Fruit fly (Drosophila melanogaster) whole organism, embryonic: ENCODE results near the gene mirr.
A peak's percentile ranks its signal among the peaks of the same experiment; 100 is the strongest.

Experiments used
- ATbp ChIP-seq: fragments of 200-800 bp; sonication (Bioruptor generic); optimal IDR thresholded peaks from 2 replicates; lab custom pipeline; 2017; ENCODE audit warnings: missing biosample characterization, mild to moderate bottlenecking, missing genetic modification characterization, missing genetic modification reagents
- Aef1 ChIP-seq: fragments of 200-800 bp; sonication (Bioruptor generic); IDR thresholded peaks from 3 replicates; pipeline ENCODE4 v1.3.6; 2022; ENCODE audit warnings: missing biosample characterization, missing genetic modification characterization
- Atf3 ChIP-seq: fragments of 200-800 bp; sonication (Bioruptor generic); optimal IDR thresholded peaks from 3 replicates; lab custom pipeline; 2016; ENCODE audit warnings: missing biosample characterization, missing genetic modification characterization
- Awh ChIP-seq: fragments of 200-800 bp; sonication (Bioruptor generic); IDR thresholded peaks from 2 replicates; pipeline ENCODE4, ENCODE4 v1.3.6; 2022; ENCODE audit warnings: missing biosample characterization, missing genetic modification characterization
- CG10147 ChIP-seq: fragments of 200-800 bp; sonication (Bioruptor generic); optimal IDR thresholded peaks from 2 replicates; lab custom pipeline; 2019; ENCODE audit warnings: missing biosample characterization, mild to moderate bottlenecking, missing genetic modification characterization, moderate library complexity
- CG10654 ChIP-seq: fragments of 200-800 bp; sonication (Bioruptor generic); optimal IDR thresholded peaks from 2 replicates; lab custom pipeline; 2016; ENCODE audit warnings: missing biosample characterization, missing genetic modification characterization
- CG11504 ChIP-seq: fragments of 200-800 bp; sonication (Bioruptor generic); optimal IDR thresholded peaks from 3 replicates; lab custom pipeline; 2019; ENCODE audit warnings: missing biosample characterization, mild to moderate bottlenecking, missing genetic modification characterization, moderate library complexity
- CG11560 ChIP-seq: fragments of 200-800 bp; sonication (Bioruptor generic); IDR thresholded peaks from 3 replicates; pipeline ENCODE4 v1.3.6; 2022; ENCODE audit warnings: missing biosample characterization, missing genetic modification characterization
- CG13894 ChIP-seq: fragments of 200-800 bp; sonication (Bioruptor generic); optimal IDR thresholded peaks from 3 replicates; lab custom pipeline; 2018; ENCODE audit warnings: missing biosample characterization, mild to moderate bottlenecking, missing genetic modification characterization, moderate library complexity
- CG17361 ChIP-seq: fragments of 200-800 bp; sonication (Bioruptor generic); IDR thresholded peaks from 3 replicates; pipeline ENCODE4 v1.3.6; 2022; ENCODE audit warnings: missing biosample characterization, missing genetic modification characterization
- CG17385 ChIP-seq: fragments of 200-800 bp; sonication (Bioruptor generic); optimal IDR thresholded peaks from 3 replicates; lab custom pipeline; 2018; ENCODE audit warnings: missing biosample characterization, mild to moderate bottlenecking, missing genetic modification characterization
- CG2116 ChIP-seq: fragments of 200-800 bp; sonication (Bioruptor generic); optimal IDR thresholded peaks from 3 replicates; lab custom pipeline; 2018; ENCODE audit warnings: missing biosample characterization, mild to moderate bottlenecking, missing genetic modification characterization
- CG2199 ChIP-seq: fragments of 200-800 bp; sonication (Bioruptor generic); IDR thresholded peaks from 3 replicates; pipeline ENCODE4 v1.3.6; 2022; ENCODE audit warnings: missing biosample characterization, missing genetic modification characterization
- CG2202 ChIP-seq: fragments of 200-800 bp; sonication (Bioruptor generic); optimal IDR thresholded peaks from 2 replicates; lab custom pipeline; 2018; ENCODE audit warnings: missing biosample characterization, mild to moderate bottlenecking, missing genetic modification characterization
- CG2875 ChIP-seq: fragments of 200-800 bp; sonication (Bioruptor generic); optimal IDR thresholded peaks from 2 replicates; lab custom pipeline; 2017; ENCODE audit warnings: missing biosample characterization, mild to moderate bottlenecking, missing genetic modification characterization, missing genetic modification reagents
- CG30403 ChIP-seq: fragments of 200-800 bp; sonication (Bioruptor generic); optimal IDR thresholded peaks from 3 replicates; lab custom pipeline; 2016; ENCODE audit warnings: missing biosample characterization, missing genetic modification characterization
- CG32767 ChIP-seq: fragments of 200-800 bp; sonication (Bioruptor generic); IDR thresholded peaks from 2 replicates; pipeline ENCODE4 v1.3.6; 2022; ENCODE audit warnings: missing biosample characterization, missing genetic modification characterization
- CG5953 ChIP-seq: fragments of 200-800 bp; sonication (Bioruptor generic); IDR thresholded peaks from 2 replicates; pipeline ENCODE4 v1.3.6; 2022; ENCODE audit warnings: missing biosample characterization, missing genetic modification characterization
- CG6175 ChIP-seq: fragments of 200-800 bp; sonication (Bioruptor generic); IDR thresholded peaks from 3 replicates; pipeline ENCODE4 v1.3.6; 2022; ENCODE audit warnings: missing biosample characterization, missing genetic modification characterization
- CG6254 ChIP-seq: fragments of 200-800 bp; sonication (Bioruptor generic); optimal IDR thresholded peaks from 3 replicates; lab custom pipeline; 2017; ENCODE audit warnings: mild to moderate bottlenecking, missing biosample characterization, missing genetic modification reagents, missing genetic modification characterization
- CG6689 ChIP-seq: fragments of 200-800 bp; sonication (Bioruptor generic); IDR thresholded peaks from 2 replicates; pipeline ENCODE4 v1.3.6; 2022; ENCODE audit warnings: missing biosample characterization, missing genetic modification characterization
- CG8290 ChIP-seq, 3 experiments: fragments of 200-800 bp; sonication (Bioruptor generic); optimal IDR thresholded peaks; 2 replicates each; lab custom pipeline; 2016 to 2019; ENCODE audit warnings: missing biosample characterization in 3 of 3, missing genetic modification characterization in 3 of 3, mild to moderate bottlenecking in 2 of 3, moderate library complexity in 1 of 3
- CG9437 ChIP-seq: fragments of 200-800 bp; sonication (Bioruptor generic); optimal IDR thresholded peaks from 2 replicates; lab custom pipeline; 2018; ENCODE audit warnings: missing biosample characterization, mild to moderate bottlenecking, missing genetic modification characterization
- CG9609 ChIP-seq: fragments of 200-800 bp; sonication (Bioruptor generic); optimal IDR thresholded peaks from 3 replicates; lab custom pipeline; 2016; ENCODE audit warnings: missing biosample characterization, missing genetic modification characterization
- Camta ChIP-seq: fragments of 200-800 bp; sonication (Bioruptor generic); optimal IDR thresholded peaks from 2 replicates; lab custom pipeline; 2016; ENCODE audit warnings: missing biosample characterization, missing genetic modification characterization
- Dbx ChIP-seq: fragments of 200-800 bp; sonication (Bioruptor generic); IDR thresholded peaks from 3 replicates; pipeline ENCODE4 v1.3.6; 2022; ENCODE audit warnings: missing biosample characterization, missing genetic modification characterization
- Gsc ChIP-seq: fragments of 200-800 bp; sonication (Bioruptor generic); IDR thresholded peaks from 2 replicates; pipeline ENCODE4 v1.3.6; 2022; ENCODE audit warnings: missing biosample characterization, missing genetic modification characterization
- Hr78 ChIP-seq, 2 experiments: fragments of 200-800 bp in 1 of 2; fragments of >200 bp in 1 of 2; sonication (Bioruptor generic) in 1 of 2; optimal IDR thresholded peaks; 2 replicates each; lab custom pipeline; 2017 to 2019; ENCODE audit warnings: missing biosample characterization in 2 of 2, missing genetic modification characterization in 2 of 2, mild to moderate bottlenecking in 1 of 2, moderate library complexity in 1 of 2
- Myb ChIP-seq: fragments of 200-800 bp; sonication (Bioruptor generic); optimal IDR thresholded peaks from 2 replicates; lab custom pipeline; 2016; ENCODE audit warnings: missing biosample characterization, missing genetic modification characterization
- Nf-YB ChIP-seq: fragments of 200-800 bp; sonication (Bioruptor generic); optimal IDR thresholded peaks from 3 replicates; lab custom pipeline; 2019; ENCODE audit warnings: missing biosample characterization, mild to moderate bottlenecking, missing genetic modification characterization, moderate library complexity
- ab ChIP-seq: fragments of 200-800 bp; sonication (Bioruptor generic); optimal IDR thresholded peaks from 2 replicates; lab custom pipeline; 2016; ENCODE audit warnings: missing biosample characterization, missing genetic modification characterization
- ap ChIP-seq: fragments of 200-800 bp; sonication (Bioruptor generic); IDR thresholded peaks from 2 replicates; pipeline ENCODE4 v1.3.6; 2022; ENCODE audit warnings: missing biosample characterization, missing genetic modification characterization
- crol ChIP-seq: fragments of 200-800 bp; sonication (Bioruptor generic); IDR thresholded peaks from 2 replicates; pipeline ENCODE4 v1.3.6; 2022; ENCODE audit warnings: missing biosample characterization, missing genetic modification characterization
- da ChIP-seq: fragments of 200-800 bp; sonication (Bioruptor generic); optimal IDR thresholded peaks from 2 replicates; lab custom pipeline; 2016; ENCODE audit warnings: missing biosample characterization, missing genetic modification characterization
- dpn ChIP-seq, 2 experiments: fragments of 200-800 bp; sonication (Bioruptor generic); optimal IDR thresholded peaks; 3 replicates each; lab custom pipeline; 2016; ENCODE audit warnings: missing biosample characterization in 2 of 2, missing genetic modification characterization in 2 of 2
- fd3F ChIP-seq: fragments of 200-800 bp; sonication (Bioruptor generic); optimal IDR thresholded peaks from 2 replicates; lab custom pipeline; 2018; ENCODE audit warnings: missing biosample characterization, mild to moderate bottlenecking, missing genetic modification characterization, moderate library complexity
- gem ChIP-seq: fragments of 200-800 bp; sonication (Bioruptor generic); optimal IDR thresholded peaks from 2 replicates; lab custom pipeline; 2019; ENCODE audit warnings: missing biosample characterization, mild to moderate bottlenecking, missing genetic modification characterization, moderate library complexity
- gsb ChIP-seq: fragments of 200-800 bp; sonication (Bioruptor generic); IDR thresholded peaks from 2 replicates; pipeline ENCODE4 v1.3.6; 2022; ENCODE audit warnings: missing biosample characterization, missing genetic modification characterization
- ham ChIP-seq: fragments of 200-800 bp; sonication (Bioruptor generic); IDR thresholded peaks from 2 replicates; pipeline ENCODE4 v1.3.6; 2022; ENCODE audit warnings: missing biosample characterization, missing genetic modification characterization
- luna ChIP-seq: fragments of 200-800 bp; sonication (Bioruptor generic); optimal IDR thresholded peaks from 2 replicates; lab custom pipeline; 2016; ENCODE audit warnings: missing biosample characterization, missing genetic modification characterization
- mld ChIP-seq: fragments of 200-800 bp; sonication (Bioruptor generic); IDR thresholded peaks from 3 replicates; pipeline ENCODE4 v1.3.6; 2022; ENCODE audit warnings: missing biosample characterization, missing genetic modification characterization; ENCODE audit not compliant: partially characterized antibody
- nerfin-1 ChIP-seq: fragments of 200-800 bp; sonication (Bioruptor generic); optimal IDR thresholded peaks from 3 replicates; lab custom pipeline; 2019; ENCODE audit warnings: missing biosample characterization, mild to moderate bottlenecking, missing genetic modification characterization, moderate library complexity
- p53 ChIP-seq: fragments of 200-800 bp; sonication (Bioruptor generic); optimal IDR thresholded peaks from 2 replicates; lab custom pipeline; 2016; ENCODE audit warnings: missing biosample characterization, missing genetic modification characterization
- pan ChIP-seq, 4 experiments: fragments of >200 bp in 3 of 4; fragments of 200-800 bp in 1 of 4; sonication (Bioruptor generic) in 1 of 4; optimal IDR thresholded peaks in 3 of 4; IDR thresholded peaks in 1 of 4; 2 replicates each; pipeline versions ENCODE4 v1.3.6 to Lab custom; 2017 to 2022; ENCODE audit warnings: missing biosample characterization in 2 of 4, missing genetic modification characterization in 2 of 4, mixed read lengths in 1 of 4
- prd ChIP-seq, 3 experiments: fragments of >200 bp in 2 of 3; fragments of 200-800 bp in 1 of 3; sonication (Bioruptor generic) in 1 of 3; optimal IDR thresholded peaks in 2 of 3; IDR thresholded peaks in 1 of 3; 2 replicates in 2 of 3; 3 replicates in 1 of 3; pipeline versions ENCODE4 v1.3.6 to Lab custom; 2017 to 2022; ENCODE audit warnings: missing biosample characterization in 1 of 3, missing genetic modification characterization in 1 of 3
- sima ChIP-seq: fragments of 200-800 bp; sonication (Bioruptor generic); optimal IDR thresholded peaks from 2 replicates; lab custom pipeline; 2016; ENCODE audit warnings: missing biosample characterization, missing genetic modification characterization
- tll ChIP-seq, 2 experiments: fragments of 200-800 bp in 1 of 2; fragments of >200 bp in 1 of 2; sonication (Bioruptor generic) in 1 of 2; optimal IDR thresholded peaks; 2 replicates each; lab custom pipeline; 2017 to 2019; ENCODE audit warnings: missing biosample characterization in 2 of 2, missing genetic modification characterization in 2 of 2, mild to moderate bottlenecking in 1 of 2, moderate library complexity in 1 of 2
- trem ChIP-seq: fragments of 200-800 bp; optimal IDR thresholded peaks from 3 replicates; lab custom pipeline; 2019; ENCODE audit warnings: missing biosample characterization, mild to moderate bottlenecking, missing genetic modification characterization, moderate library complexity
- vnd ChIP-seq: fragments of 200-800 bp; sonication (Bioruptor generic); IDR thresholded peaks from 3 replicates; pipeline ENCODE4 v1.3.6; 2022; ENCODE audit warnings: missing biosample characterization, missing genetic modification characterization; ENCODE audit not compliant: partially characterized antibody

Gene mirr

dm6 chr3L:12754769-12755189, 61.3 kb downstream of the mirr start, which contains the start of the genes CG10973 and Vps13D (continued):
- TF ChIP-seq ab (GFP tag; lab: Kevin White, UChicago) (no peak), Myb (GFP tag; lab: Kevin White, UChicago) (peak; percentile 16), Camta (GFP tag; lab: Kevin White, UChicago) (no peak), Gsc (no peak), CG10147 (GFP tag; lab: Kevin White, UChicago) (no peak), CG5953 (GFP tag; lab: Robert Waterston, UW) (peak; percentile 48; the same call in 1 of the 2 replicates), gsb (GFP tag; lab: Robert Waterston, UW) (no peak), Atf3 (no peak), crol (GFP tag; lab: Robert Waterston, UW) (no peak), ap (no peak), CG13894 (tag; lab: Kevin White, UChicago) (no peak), CG32767 (no peak), CG11560 (tag; lab: Robert Waterston, UW) (no peak; the same call in 2 of the 3 replicates), CG8290 (GFP tag; optimal IDR thresholded peaks at IDR 0.05; lab: Kevin White, UChicago) (peak; percentile 32), CG8290 (tag; optimal IDR thresholded peaks at IDR 0.05; lab: Kevin White, UChicago) (no peak), mld (GFP tag; lab: Robert Waterston, UW) (peak; percentile 77; the same call in 2 of the 3 replicates), CG17361 (GFP tag; lab: Robert Waterston, UW) (no peak), da (GFP tag; lab: Kevin White, UChicago) (no peak), CG2202 (no peak), CG2875 (GFP tag; lab: Kevin White, UChicago) (peak; percentile 81), p53 (GFP tag; lab: Kevin White, UChicago) (no peak), CG6175 (GFP tag; lab: Robert Waterston, UW) (no peak), tll (GFP tag; optimal IDR thresholded peaks at IDR 0.05; lab: Kevin White, UChicago) (peak in 1 of 2 experiments; percentile 61), luna (GFP tag; lab: Kevin White, UChicago) (no peak), dpn (GFP tag; optimal IDR thresholded peaks at IDR 0.05; lab: Kevin White, UChicago) (peak in 1 of 2 experiments; percentile 26), Nf-YB (GFP tag; lab: Kevin White, UChicago) (no peak), trem (tag; lab: Kevin White, UChicago) (peak; percentile 90), Dbx (GFP tag; lab: Robert Waterston, UW) (no peak), Awh (no peak), fd3F (no peak), prd (optimal IDR thresholded peaks at IDR 0.05; lab: Kevin White, UChicago) (no peak), prd (GFP tag; IDR thresholded peaks at IDR 0.05; lab: Robert Waterston, UW) (no peak), CG17385 (no peak), CG2199 (GFP tag; lab: Robert Waterston, UW) (no peak), nerfin-1 (tag; lab: Kevin White, UChicago) (no peak), ATbp (GFP tag; lab: Kevin White, UChicago) (peak; percentile 88), CG30403 (GFP tag; lab: Kevin White, UChicago) (peak; percentile 58), Hr78 (GFP tag; optimal IDR thresholded peaks at IDR 0.05; lab: Kevin White, UChicago) (no peak), ham (no peak), gem (no peak), CG6689 (GFP tag; lab: Robert Waterston, UW) (no peak), pan (optimal IDR thresholded peaks at IDR 0.05; lab: Kevin White, UChicago) (no peak), pan (GFP tag; optimal IDR thresholded peaks at IDR 0.05 in 1 of 2, IDR thresholded peaks at IDR 0.05 in 1 of 2) (no peak), vnd (GFP tag; lab: Robert Waterston, UW) (peak; percentile 84), sima (peak; percentile 55), Aef1 (GFP tag; lab: Robert Waterston, UW) (no peak), CG6254 (GFP tag; lab: Kevin White, UChicago) (peak; percentile 68), CG10654 (peak; percentile 7), CG2116 (GFP tag; lab: Kevin White, UChicago) (peak; percentile 86), CG11504 (tag; lab: Kevin White, UChicago) (no peak), CG9437 (GFP tag; lab: Kevin White, UChicago) (no peak), CG9609 (GFP tag; lab: Kevin White, UChicago) (no peak)
